Fruit fly (Drosophila melanogaster) whole organism, embryonic: ENCODE measurements around the gene sno.

Source experiments
- Blimp-1 ChIP-seq: fragments of 200-800 bp; sonication (Bioruptor generic); optimal IDR thresholded peaks from 3 replicates; lab custom pipeline; 2018; ENCODE audit warnings: missing biosample characterization, missing genetic modification characterization, mild to moderate bottlenecking, moderate library complexity, missing genetic modification reagents
- CG10565 ChIP-seq: fragments of 200-800 bp; sonication (Bioruptor generic); optimal IDR thresholded peaks from 3 replicates; lab custom pipeline; 2016; ENCODE audit warnings: missing biosample characterization, mild to moderate bottlenecking, missing genetic modification characterization
- CG11504 ChIP-seq: fragments of 200-800 bp; sonication (Bioruptor generic); optimal IDR thresholded peaks from 3 replicates; lab custom pipeline; 2019; ENCODE audit warnings: missing biosample characterization, mild to moderate bottlenecking, missing genetic modification characterization, moderate library complexity
- CG12659 ChIP-seq: fragments of 200-800 bp; sonication (Bioruptor generic); optimal IDR thresholded peaks from 3 replicates; lab custom pipeline; 2017; ENCODE audit warnings: mild to moderate bottlenecking, missing biosample characterization, missing genetic modification reagents, missing genetic modification characterization
- CG12744 ChIP-seq: fragments of 200-800 bp; sonication (Bioruptor generic); optimal IDR thresholded peaks from 2 replicates; lab custom pipeline; 2016; ENCODE audit warnings: missing biosample characterization, missing genetic modification characterization
- CG14667 ChIP-seq: fragments of 200-800 bp; sonication (Bioruptor generic); IDR thresholded peaks from 2 replicates; pipeline ENCODE4 v1.3.6; 2022; ENCODE audit warnings: missing biosample characterization, missing genetic modification characterization
- CG14710 ChIP-seq: fragments of 200-800 bp; sonication (Bioruptor generic); optimal IDR thresholded peaks from 3 replicates; lab custom pipeline; 2019; ENCODE audit warnings: missing biosample characterization, mild to moderate bottlenecking, missing genetic modification characterization, moderate library complexity
- CG15601 ChIP-seq: fragments of 200-800 bp; sonication (Bioruptor generic); optimal IDR thresholded peaks from 3 replicates; lab custom pipeline; 2019; ENCODE audit warnings: missing biosample characterization, mild to moderate bottlenecking, missing genetic modification characterization, moderate library complexity
- CG1603 ChIP-seq: fragments of 200-800 bp; sonication (Bioruptor generic); optimal IDR thresholded peaks from 2 replicates; lab custom pipeline; 2019; ENCODE audit warnings: missing biosample characterization, mild to moderate bottlenecking, missing genetic modification characterization, moderate library complexity
- CG17359 ChIP-seq: fragments of 200-800 bp; sonication (Bioruptor generic); optimal IDR thresholded peaks from 3 replicates; lab custom pipeline; 2018; ENCODE audit warnings: missing biosample characterization, mild to moderate bottlenecking, missing genetic modification characterization, moderate library complexity
- CG2678 ChIP-seq: fragments of 200-800 bp; sonication (Bioruptor generic); optimal IDR thresholded peaks from 3 replicates; lab custom pipeline; 2019; ENCODE audit warnings: missing biosample characterization, mild to moderate bottlenecking, missing genetic modification characterization, moderate library complexity
- CG34422 ChIP-seq: fragments of 200-800 bp; sonication (Bioruptor generic); IDR thresholded peaks from 3 replicates; pipeline ENCODE4 v1.3.6; 2022; ENCODE audit warnings: missing biosample characterization, missing genetic modification characterization
- CG4424 ChIP-seq: fragments of 200-800 bp; sonication (Bioruptor generic); optimal IDR thresholded peaks from 3 replicates; lab custom pipeline; 2016; ENCODE audit warnings: missing biosample characterization, missing genetic modification characterization
- CG6272 ChIP-seq: fragments of 200-800 bp; sonication (Bioruptor generic); IDR thresholded peaks from 2 replicates; pipeline ENCODE4 v1.3.6; 2022; ENCODE audit warnings: missing biosample characterization, missing genetic modification characterization
- CG7745 ChIP-seq: fragments of 200-800 bp; sonication (Bioruptor generic); optimal IDR thresholded peaks from 2 replicates; lab custom pipeline; 2018; ENCODE audit warnings: missing biosample characterization, mild to moderate bottlenecking, missing genetic modification characterization, moderate library complexity
- CG9817 ChIP-seq: fragments of 200-800 bp; sonication (Bioruptor generic); optimal IDR thresholded peaks from 2 replicates; lab custom pipeline; 2018; ENCODE audit warnings: missing biosample characterization, mild to moderate bottlenecking, missing genetic modification characterization, moderate library complexity
- CG9876 ChIP-seq: fragments of 200-800 bp; sonication (Bioruptor generic); optimal IDR thresholded peaks from 2 replicates; lab custom pipeline; 2016; ENCODE audit warnings: missing biosample characterization, missing genetic modification characterization
- CTCF ChIP-seq: fragments of 200-800 bp; sonication (Bioruptor generic); optimal IDR thresholded peaks from 2 replicates; lab custom pipeline; 2017; ENCODE audit warnings: missing biosample characterization, mild to moderate bottlenecking, missing genetic modification characterization, moderate library complexity
- Dfd ChIP-seq, 2 experiments: fragments of >200 bp; optimal IDR thresholded peaks; 2 replicates each; lab custom pipeline; 2017; ENCODE audit warnings: missing biosample characterization in 2 of 2, missing genetic modification characterization in 2 of 2
- E2f2 ChIP-seq: fragments of 200-800 bp; sonication (Bioruptor generic); IDR thresholded peaks from 2 replicates; pipeline ENCODE4 v1.3.6; 2022; ENCODE audit warnings: missing biosample characterization, missing genetic modification characterization
- HLH54F ChIP-seq: fragments of 200-800 bp; sonication (Bioruptor generic); optimal IDR thresholded peaks from 3 replicates; lab custom pipeline; 2016; ENCODE audit warnings: missing biosample characterization, missing genetic modification characterization
- Hmx ChIP-seq: fragments of 200-800 bp; sonication (Bioruptor generic); optimal IDR thresholded peaks from 2 replicates; lab custom pipeline; 2016; ENCODE audit warnings: missing biosample characterization, missing genetic modification characterization
- Meics ChIP-seq: fragments of 200-800 bp; sonication (Bioruptor generic); optimal IDR thresholded peaks from 2 replicates; lab custom pipeline; 2017; ENCODE audit warnings: missing biosample characterization, mild to moderate bottlenecking, missing genetic modification characterization
- Nf-YB ChIP-seq: fragments of 200-800 bp; sonication (Bioruptor generic); optimal IDR thresholded peaks from 3 replicates; lab custom pipeline; 2019; ENCODE audit warnings: missing biosample characterization, mild to moderate bottlenecking, missing genetic modification characterization, moderate library complexity
- Oaz ChIP-seq: fragments of 200-800 bp; sonication (Bioruptor generic); IDR thresholded peaks from 2 replicates; pipeline ENCODE4 v1.3.6; 2022; ENCODE audit warnings: missing biosample characterization, missing genetic modification characterization
- Pdp1 ChIP-seq, 2 experiments: fragments of 200-800 bp; sonication (Bioruptor generic); optimal IDR thresholded peaks; 3 replicates each; lab custom pipeline; 2016; ENCODE audit warnings: missing biosample characterization in 2 of 2, missing genetic modification characterization in 2 of 2, mild to moderate bottlenecking in 1 of 2, moderate library complexity in 1 of 2
- Ptx1 ChIP-seq: fragments of 200-800 bp; sonication (Bioruptor generic); IDR thresholded peaks from 2 replicates; pipeline ENCODE4 v1.3.6; 2022; ENCODE audit warnings: missing biosample characterization, missing genetic modification characterization
- Sin3A ChIP-seq: fragments of >200 bp; optimal IDR thresholded peaks from 2 replicates; lab custom pipeline; 2018
- Sox102F ChIP-seq: fragments of 200-800 bp; sonication (Bioruptor generic); optimal IDR thresholded peaks from 2 replicates; lab custom pipeline; 2018; ENCODE audit warnings: missing biosample characterization, mild to moderate bottlenecking, missing genetic modification characterization, moderate library complexity
- abd-A ChIP-seq: fragments of 200-800 bp; sonication (Bioruptor generic); optimal IDR thresholded peaks from 3 replicates; lab custom pipeline; 2019; ENCODE audit warnings: missing biosample characterization, mild to moderate bottlenecking, missing genetic modification characterization, moderate library complexity
- ap ChIP-seq: fragments of 200-800 bp; sonication (Bioruptor generic); IDR thresholded peaks from 2 replicates; pipeline ENCODE4 v1.3.6; 2022; ENCODE audit warnings: missing biosample characterization, missing genetic modification characterization
- bbx ChIP-seq: fragments of 200-800 bp; sonication (Bioruptor generic); IDR thresholded peaks from 2 replicates; pipeline ENCODE4 v1.3.6; 2022; ENCODE audit warnings: missing biosample characterization, missing genetic modification characterization; ENCODE audit not compliant: partially characterized antibody
- bigmax ChIP-seq: fragments of 200-800 bp; sonication (Bioruptor generic); optimal IDR thresholded peaks from 2 replicates; lab custom pipeline; 2018; ENCODE audit warnings: missing biosample characterization, mild to moderate bottlenecking, missing genetic modification characterization
- bsh ChIP-seq, 2 experiments: fragments of 200-800 bp; sonication (Bioruptor generic); optimal IDR thresholded peaks; 2 replicates each; lab custom pipeline; 2017 to 2018; ENCODE audit warnings: mild to moderate bottlenecking in 2 of 2, missing biosample characterization in 2 of 2, missing genetic modification characterization in 2 of 2, moderate library complexity in 1 of 2
- cato ChIP-seq: fragments of 200-800 bp; sonication (Bioruptor generic); optimal IDR thresholded peaks from 2 replicates; lab custom pipeline; 2016; ENCODE audit warnings: missing biosample characterization, missing genetic modification characterization, borderline replicate concordance
- crp ChIP-seq, 2 experiments: fragments of 200-800 bp; sonication (Bioruptor generic); optimal IDR thresholded peaks; 2 replicates in 1 of 2; 3 replicates in 1 of 2; lab custom pipeline; 2017; ENCODE audit warnings: missing biosample characterization in 2 of 2, missing genetic modification characterization in 2 of 2, mild to moderate bottlenecking in 1 of 2, moderate library complexity in 1 of 2
- dysf ChIP-seq: fragments of 200-800 bp; sonication (Bioruptor generic); IDR thresholded peaks from 3 replicates; pipeline ENCODE4 v1.3.6; 2022; ENCODE audit warnings: missing biosample characterization, missing genetic modification characterization
- ewg ChIP-seq: fragments of 200-800 bp; sonication (Bioruptor generic); optimal IDR thresholded peaks from 3 replicates; lab custom pipeline; 2017; ENCODE audit warnings: mild to moderate bottlenecking, missing biosample characterization, missing genetic modification reagents, missing genetic modification characterization
- eyg ChIP-seq: fragments of 200-800 bp; sonication (Bioruptor generic); optimal IDR thresholded peaks from 3 replicates; lab custom pipeline; 2016; ENCODE audit warnings: missing biosample characterization, missing genetic modification characterization
- fd3F ChIP-seq: fragments of 200-800 bp; sonication (Bioruptor generic); optimal IDR thresholded peaks from 2 replicates; lab custom pipeline; 2018; ENCODE audit warnings: missing biosample characterization, mild to moderate bottlenecking, missing genetic modification characterization, moderate library complexity
- gcm ChIP-seq: fragments of 200-800 bp; sonication (Bioruptor generic); optimal IDR thresholded peaks from 2 replicates; lab custom pipeline; 2019; ENCODE audit warnings: missing biosample characterization, mild to moderate bottlenecking, missing genetic modification characterization, moderate library complexity
- grau ChIP-seq: fragments of 200-800 bp; optimal IDR thresholded peaks from 3 replicates; lab custom pipeline; 2019; ENCODE audit warnings: missing biosample characterization, mild to moderate bottlenecking, missing genetic modification characterization, moderate library complexity
- h ChIP-seq: fragments of >200 bp; optimal IDR thresholded peaks from 2 replicates; lab custom pipeline; 2017
- insv ChIP-seq, 2 experiments: fragments of 200-800 bp; sonication (Bioruptor generic); optimal IDR thresholded peaks; 3 replicates each; lab custom pipeline; 2016 to 2018; ENCODE audit warnings: missing biosample characterization in 2 of 2, missing genetic modification characterization in 2 of 2
- pan ChIP-seq, 4 experiments: fragments of >200 bp in 3 of 4; fragments of 200-800 bp in 1 of 4; sonication (Bioruptor generic) in 1 of 4; optimal IDR thresholded peaks in 3 of 4; IDR thresholded peaks in 1 of 4; 2 replicates each; pipeline versions ENCODE4 v1.3.6 to Lab custom; 2017 to 2022; ENCODE audit warnings: missing biosample characterization in 2 of 4, missing genetic modification characterization in 2 of 4, mixed read lengths in 1 of 4
- psq ChIP-seq: fragments of 200-800 bp; sonication (Bioruptor generic); optimal IDR thresholded peaks from 2 replicates; lab custom pipeline; 2017; ENCODE audit warnings: missing biosample characterization, missing genetic modification characterization
- repo ChIP-seq: fragments of 200-800 bp; sonication (Bioruptor generic); optimal IDR thresholded peaks from 2 replicates; lab custom pipeline; 2016; ENCODE audit warnings: missing biosample characterization, missing genetic modification characterization
- slou ChIP-seq: fragments of 200-800 bp; sonication (Bioruptor generic); optimal IDR thresholded peaks from 3 replicates; lab custom pipeline; 2016; ENCODE audit warnings: missing biosample characterization, missing genetic modification characterization
- sob ChIP-seq: fragments of 200-800 bp; sonication (Bioruptor generic); IDR thresholded peaks from 2 replicates; pipeline ENCODE4 v1.3.6; 2022; ENCODE audit warnings: missing biosample characterization, missing genetic modification characterization

The sno gene

DNA sequence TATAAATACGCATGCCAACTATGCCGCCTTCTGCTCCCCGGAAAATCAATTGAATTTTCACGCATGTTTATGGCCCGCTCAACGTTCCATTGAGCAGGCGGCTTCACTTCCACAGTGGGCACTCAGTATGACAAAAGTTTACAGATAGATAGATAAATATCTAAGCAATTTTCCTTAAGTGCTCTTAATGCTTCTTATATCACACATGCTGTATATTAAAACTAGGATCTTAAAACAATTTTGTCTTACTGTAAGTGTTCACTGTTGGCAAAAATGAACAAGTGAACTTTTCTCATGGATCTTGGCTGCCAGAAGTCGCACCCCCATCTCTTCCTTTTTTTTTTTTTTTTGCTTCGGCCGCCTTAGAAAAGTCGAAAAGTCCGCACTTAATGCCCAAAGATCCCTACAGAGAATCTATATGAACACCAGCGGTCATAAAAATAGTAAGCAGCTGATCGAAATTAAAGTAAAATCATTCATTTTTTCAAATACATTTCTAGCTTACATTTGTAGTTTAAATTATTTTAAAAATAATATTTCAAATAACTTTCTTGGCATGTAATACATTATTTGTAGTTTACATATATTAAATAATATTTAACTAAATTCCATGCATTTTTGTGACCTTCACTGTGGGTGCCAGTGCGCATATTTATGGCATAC is 41.7 kb upstream of the sno start (continued):
- TF ChIP-seq Blimp-1 (GFP tag; lab: Kevin White, UChicago) (peak; percentile 34), Ptx1 (GFP tag; lab: Robert Waterston, UW) (peak; percentile 77), sob (GFP tag; lab: Robert Waterston, UW) (0 out of 2 replicates have a peak, but pooled peaks have one; percentile 17), HLH54F (GFP tag; lab: Kevin White, UChicago) (peak; percentile 44), abd-A (tag; lab: Kevin White, UChicago) (no peak), cato (peak; percentile 0), slou (GFP tag; lab: Kevin White, UChicago) (no peak), crp (GFP tag; optimal IDR thresholded peaks at IDR 0.05; lab: Kevin White, UChicago) (no peak), ap (GFP tag; lab: Robert Waterston, UW) (peak; percentile 31; the same call in 1 of the 2 replicates), Nf-YB (GFP tag; lab: Kevin White, UChicago) (peak; percentile 4), CG6272 (GFP tag; lab: Robert Waterston, UW) (peak; percentile 18; the same call in 1 of the 2 replicates), CTCF (no peak), insv (GFP tag; optimal IDR thresholded peaks at IDR 0.05; lab: Kevin White, UChicago) (no peak), psq (GFP tag; lab: Kevin White, UChicago) (no peak), Hmx (no peak), gcm (GFP tag; lab: Kevin White, UChicago) (peak; percentile 1), CG15601 (tag; lab: Kevin White, UChicago) (peak; percentile 14), E2f2 (GFP tag; lab: Robert Waterston, UW) (0 out of 2 replicates have a peak, but pooled peaks have one; percentile 41), CG2678 (tag; lab: Kevin White, UChicago) (peak; percentile 56), bsh (GFP tag; optimal IDR thresholded peaks at IDR 0.05; lab: Kevin White, UChicago) (peak in 1 of 2 experiments; percentile 31), pan (optimal IDR thresholded peaks at IDR 0.05; lab: Kevin White, UChicago) (no peak), pan (GFP tag; optimal IDR thresholded peaks at IDR 0.05 in 1 of 2, IDR thresholded peaks at IDR 0.05 in 1 of 2) (peak in 1 of 2 experiments; percentile 66), CG1603 (tag; lab: Kevin White, UChicago) (peak; percentile 58), CG14710 (tag; lab: Kevin White, UChicago) (peak; percentile 23), dysf (GFP tag; lab: Robert Waterston, UW) (peak; percentile 61), eyg (GFP tag; lab: Kevin White, UChicago) (no peak), Meics (GFP tag; lab: Kevin White, UChicago) (peak; percentile 31), CG12744 (GFP tag; lab: Kevin White, UChicago) (no peak), CG7745 (tag; lab: Kevin White, UChicago) (no peak), CG9876 (GFP tag; lab: Kevin White, UChicago) (no peak), CG14667 (peak; percentile 33), Sin3A (lab: Kevin White, UChicago) (no peak), Sox102F (peak; percentile 57), CG17359 (tag; lab: Kevin White, UChicago) (peak; percentile 33), CG9817 (peak; percentile 42), ewg (GFP tag; lab: Kevin White, UChicago) (peak; percentile 28), Oaz (GFP tag; lab: Robert Waterston, UW) (no peak), bigmax (GFP tag; lab: Kevin White, UChicago) (no peak), h (lab: Kevin White, UChicago) (no peak), CG12659 (GFP tag; lab: Kevin White, UChicago) (peak; percentile 18), CG10565 (GFP tag; lab: Kevin White, UChicago) (no peak), repo (GFP tag; lab: Kevin White, UChicago) (no peak), Pdp1 (GFP tag; optimal IDR thresholded peaks at IDR 0.05; lab: Kevin White, UChicago) (peak; percentile 10 to 50), fd3F (GFP tag; lab: Kevin White, UChicago) (peak; percentile 27), grau (tag; lab: Kevin White, UChicago) (peak; percentile 87), bbx (GFP tag; lab: Robert Waterston, UW) (no peak), CG4424 (no peak), CG34422 (GFP tag; lab: Robert Waterston, UW) (peak; percentile 28; the same call in 1 of the 3 replicates), CG11504 (tag; lab: Kevin White, UChicago) (peak; percentile 63), Dfd (GFP tag; optimal IDR thresholded peaks at IDR 0.05; lab: Kevin White, UChicago) (no peak)
